Worm (Caenorhabditis elegans) whole organism, young adult: ENCODE measurements around the gene spon-1.

Source experiments
- B0019.2 ChIP-seq: fragments of 200-800 bp; sonication (Bioruptor generic); conservative IDR thresholded peaks from 2 replicates; pipeline ENCODE4 v1.3.6; 2022; ENCODE audit warnings: missing genetic modification reagents, missing genetic modification characterization, missing compliant biosample characterization
- F10E7.11 ChIP-seq: sonication (generic microtip); optimal IDR thresholded peaks from 2 replicates; lab custom pipeline; 2017; ENCODE audit warnings: mild to moderate bottlenecking, missing genetic modification characterization, moderate library complexity, missing compliant biosample characterization
- F33H1.4 ChIP-seq: fragments of 200-800 bp; sonication (Bioruptor generic); IDR thresholded peaks from 2 replicates; pipeline ENCODE4 v1.3.6; 2022; ENCODE audit warnings: missing genetic modification reagents, missing genetic modification characterization, missing compliant biosample characterization
- K12H6.12 ChIP-seq: fragments of 200-800 bp; sonication (Bioruptor generic); optimal IDR thresholded peaks from 2 replicates; lab custom pipeline; 2018; ENCODE audit warnings: mild to moderate bottlenecking, missing genetic modification characterization, missing compliant biosample characterization
- Y53G8AR.9 ChIP-seq: fragments of 200-800 bp; sonication (Bioruptor generic); conservative IDR thresholded peaks from 2 replicates; pipeline ENCODE4 v1.3.6; 2022; ENCODE audit warnings: missing genetic modification reagents, missing genetic modification characterization, missing compliant biosample characterization
- Y56A3A.18 ChIP-seq: fragments of 200-800 bp; sonication (Bioruptor generic); IDR thresholded peaks from 2 replicates; pipeline ENCODE4 v1.3.6; 2022; ENCODE audit warnings: missing genetic modification reagents, missing genetic modification characterization, missing compliant biosample characterization
- ZK185.1 ChIP-seq: sonication (generic microtip); optimal IDR thresholded peaks from 2 replicates; lab custom pipeline; 2016; ENCODE audit warnings: mild to moderate bottlenecking, missing genetic modification characterization, missing compliant biosample characterization; ENCODE audit not compliant: poor library complexity, severe bottlenecking
- attf-3 ChIP-seq: fragments of 200-800 bp; sonication (Bioruptor generic); conservative IDR thresholded peaks from 2 replicates; pipeline ENCODE4 v1.3.6; 2022; ENCODE audit warnings: missing genetic modification reagents, missing genetic modification characterization, missing compliant biosample characterization
- attf-5 ChIP-seq: fragments of 200-800 bp; sonication (Bioruptor generic); optimal IDR thresholded peaks from 2 replicates; lab custom pipeline; 2018; ENCODE audit warnings: mild to moderate bottlenecking, missing genetic modification characterization, missing compliant biosample characterization
- ccch-3 ChIP-seq: fragments of 200-800 bp; sonication (Bioruptor generic); optimal IDR thresholded peaks from 2 replicates; lab custom pipeline; 2018; ENCODE audit warnings: mild to moderate bottlenecking, missing genetic modification characterization, missing compliant biosample characterization
- cebp-1 ChIP-seq, 2 experiments: fragments of 200-800 bp in 1 of 2; sonication (Bioruptor generic) in 1 of 2; sonication (generic microtip) in 1 of 2; IDR thresholded peaks in 1 of 2; optimal IDR thresholded peaks in 1 of 2; 2 replicates each; pipeline versions ENCODE4 v1.3.6 to Lab custom; 2017 to 2022; ENCODE audit warnings: missing compliant biosample characterization in 2 of 2, missing genetic modification characterization in 2 of 2, mild to moderate bottlenecking in 1 of 2, missing genetic modification reagents in 1 of 2, moderate library complexity in 1 of 2
- ceh-100 ChIP-seq: fragments of 200-800 bp; sonication (Bioruptor generic); IDR thresholded peaks from 2 replicates; pipeline ENCODE4 v1.3.6; 2022; ENCODE audit warnings: missing genetic modification reagents, missing genetic modification characterization, missing compliant biosample characterization
- ceh-27 ChIP-seq: fragments of 200-800 bp; sonication (Bioruptor generic); optimal IDR thresholded peaks from 2 replicates; lab custom pipeline; 2018; ENCODE audit warnings: mild to moderate bottlenecking, missing genetic modification characterization, moderate library complexity, missing compliant biosample characterization
- ceh-40 ChIP-seq: fragments of 200-800 bp; sonication (Bioruptor generic); IDR thresholded peaks from 2 replicates; pipeline ENCODE4 v1.3.6; 2022; ENCODE audit warnings: missing genetic modification characterization, missing compliant biosample characterization
- chd-7 ChIP-seq: sonication (generic microtip); optimal IDR thresholded peaks from 2 replicates; lab custom pipeline; 2016; ENCODE audit warnings: mild to moderate bottlenecking, missing genetic modification characterization, moderate library complexity, missing compliant biosample characterization
- ets-4 ChIP-seq: fragments of 200-800 bp; sonication (Bioruptor generic); optimal IDR thresholded peaks from 2 replicates; lab custom pipeline; 2018; ENCODE audit warnings: mild to moderate bottlenecking, missing genetic modification characterization, missing compliant biosample characterization
- hlh-12 ChIP-seq: sonication (generic microtip); optimal IDR thresholded peaks from 2 replicates; lab custom pipeline; 2016; ENCODE audit warnings: missing genetic modification characterization, missing compliant biosample characterization
- hmg-20 ChIP-seq: fragments of 200-800 bp; sonication (Bioruptor generic); IDR thresholded peaks from 2 replicates; pipeline ENCODE4 v1.3.6; 2022; ENCODE audit warnings: missing genetic modification reagents, missing genetic modification characterization, missing compliant biosample characterization
- hrde-1 ChIP-seq: sonication (generic microtip); optimal IDR thresholded peaks from 2 replicates; lab custom pipeline; 2016; ENCODE audit warnings: missing genetic modification characterization, mild to moderate bottlenecking, missing compliant biosample characterization, moderate library complexity, missing genotype, missing genetic modification reagents, borderline replicate concordance
- let-607 ChIP-seq, 2 experiments: fragments of 200-800 bp in 1 of 2; sonication (Bioruptor generic) in 1 of 2; sonication (generic microtip) in 1 of 2; optimal IDR thresholded peaks; 2 replicates each; lab custom pipeline; 2016 to 2018; ENCODE audit warnings: mild to moderate bottlenecking in 2 of 2, missing compliant biosample characterization in 2 of 2, missing genetic modification characterization in 2 of 2, moderate library complexity in 2 of 2, missing genotype in 1 of 2
- lin-35 ChIP-seq, 3 experiments: fragments of 150-350 bp in 2 of 3; sonication (generic microtip) in 1 of 3; optimal IDR thresholded peaks; 2 replicates each; lab custom pipeline; 2014 to 2018; ENCODE audit warnings: missing biosample characterization in 3 of 3, missing genetic modification characterization in 3 of 3, missing genetic modification reagents in 3 of 3
- lin-54 ChIP-seq: fragments of 200-800 bp; sonication (Bioruptor generic); optimal IDR thresholded peaks from 2 replicates; lab custom pipeline; 2018; ENCODE audit warnings: mild to moderate bottlenecking, missing genetic modification characterization, missing compliant biosample characterization
- lsl-1 ChIP-seq: fragments of 200-800 bp; sonication (Bioruptor generic); optimal IDR thresholded peaks from 2 replicates; lab custom pipeline; 2018; ENCODE audit warnings: mild to moderate bottlenecking, missing genetic modification characterization, moderate library complexity, missing compliant biosample characterization
- madf-10 ChIP-seq: sonication (generic microtip); optimal IDR thresholded peaks from 2 replicates; lab custom pipeline; 2016; ENCODE audit warnings: mild to moderate bottlenecking, missing genetic modification characterization, missing compliant biosample characterization
- mcd-1 ChIP-seq: fragments of 200-800 bp; sonication (Bioruptor generic); IDR thresholded peaks from 2 replicates; pipeline ENCODE4 v1.3.6; 2022; ENCODE audit warnings: missing genetic modification reagents, missing genetic modification characterization, missing compliant biosample characterization
- mes-4 ChIP-seq: sonication (generic microtip); optimal IDR thresholded peaks from 2 replicates; lab custom pipeline; 2016; ENCODE audit warnings: missing genotype, missing genetic modification characterization, missing compliant biosample characterization
- mxl-1 ChIP-seq: sonication (generic microtip); optimal IDR thresholded peaks from 2 replicates; lab custom pipeline; 2016; ENCODE audit warnings: missing genetic modification characterization, missing compliant biosample characterization
- nhr-179 ChIP-seq: sonication (generic microtip); optimal IDR thresholded peaks from 2 replicates; lab custom pipeline; 2016; ENCODE audit warnings: mild to moderate bottlenecking, missing genetic modification characterization, missing compliant biosample characterization
- nhr-80 ChIP-seq: sonication (generic microtip); optimal IDR thresholded peaks from 2 replicates; lab custom pipeline; 2016; ENCODE audit warnings: missing genetic modification characterization, missing compliant biosample characterization
- nhr-90 ChIP-seq: sonication (generic microtip); optimal IDR thresholded peaks from 2 replicates; lab custom pipeline; 2016; ENCODE audit warnings: missing genotype, mild to moderate bottlenecking, missing genetic modification characterization, missing compliant biosample characterization
- sea-2 ChIP-seq: fragments of 200-800 bp; sonication (Bioruptor generic); IDR thresholded peaks from 2 replicates; pipeline ENCODE4 v1.3.6; 2022; ENCODE audit warnings: missing genetic modification characterization, missing compliant biosample characterization
- snpc-1.3 ChIP-seq: sonication (generic microtip); optimal IDR thresholded peaks from 2 replicates; lab custom pipeline; 2017; ENCODE audit warnings: missing genetic modification characterization, mild to moderate bottlenecking, missing compliant biosample characterization, antibody characterized with exemption, moderate library complexity, missing genotype, missing genetic modification reagents; ENCODE audit not compliant: insufficient read depth
- snpc-4 ChIP-seq, 5 experiments: fragments of 150-350 bp in 1 of 5; sonication (generic microtip) in 4 of 5; optimal IDR thresholded peaks; 2 replicates each; lab custom pipeline; 2014 to 2018; ENCODE audit warnings: missing genetic modification characterization in 5 of 5, missing biosample characterization in 3 of 5, antibody characterized with exemption in 2 of 5, mild to moderate bottlenecking in 2 of 5, missing compliant biosample characterization in 2 of 5, missing genotype in 2 of 5, moderate library complexity in 2 of 5, missing genetic modification reagents in 1 of 5
- tbp1 ChIP-seq: fragments of 200-800 bp; sonication (Bioruptor generic); optimal IDR thresholded peaks from 2 replicates; lab custom pipeline; 2018; ENCODE audit warnings: mild to moderate bottlenecking, missing genetic modification characterization, missing compliant biosample characterization
- ztf-18 ChIP-seq: sonication (generic microtip); optimal IDR thresholded peaks from 2 replicates; lab custom pipeline; 2016; ENCODE audit warnings: missing genotype, mild to moderate bottlenecking, missing genetic modification characterization, missing compliant biosample characterization

Gene spon-1

DNA sequence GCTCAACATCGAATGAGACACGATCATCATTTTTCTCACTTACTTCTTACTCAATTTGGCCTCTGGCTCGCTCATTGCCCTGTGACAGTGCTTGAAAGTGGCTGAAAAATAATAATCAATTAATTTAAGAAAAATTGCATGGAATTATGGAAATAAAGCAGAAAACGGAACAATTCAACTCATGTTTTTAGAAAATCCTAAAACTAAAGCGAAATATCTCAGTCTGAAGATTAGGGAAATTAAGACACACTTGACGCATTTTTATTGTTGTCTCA, 44.1 kb upstream of the spon-1 start, which contains the start of gene kars-1:
Gene kars-1, minus strand, starts transcription at position 101 of the 275 bp plus-strand sequence.
- TF ChIP-seq mxl-1 (no peak), nhr-179 (tag; lab: Kevin White, UChicago) (no peak), F10E7.11 (tag; lab: Kevin White, UChicago) (no peak), madf-10 (tag; lab: Kevin White, UChicago) (no peak), F33H1.4 (GFP tag; lab: Robert Waterston, UW) (no peak), Y56A3A.18 (GFP tag; lab: Robert Waterston, UW) (no peak), ceh-27 (GFP tag; lab: Kevin White, UChicago) (no peak), sea-2 (GFP tag; lab: Robert Waterston, UW) (no peak), ceh-40 (GFP tag; lab: Robert Waterston, UW) (no peak), B0019.2 (GFP tag; lab: Robert Waterston, UW) (no peak), mes-4 (no peak), ztf-18 (tag; lab: Kevin White, UChicago) (no peak), ccch-3 (GFP tag; lab: Kevin White, UChicago) (no peak)

DNA sequence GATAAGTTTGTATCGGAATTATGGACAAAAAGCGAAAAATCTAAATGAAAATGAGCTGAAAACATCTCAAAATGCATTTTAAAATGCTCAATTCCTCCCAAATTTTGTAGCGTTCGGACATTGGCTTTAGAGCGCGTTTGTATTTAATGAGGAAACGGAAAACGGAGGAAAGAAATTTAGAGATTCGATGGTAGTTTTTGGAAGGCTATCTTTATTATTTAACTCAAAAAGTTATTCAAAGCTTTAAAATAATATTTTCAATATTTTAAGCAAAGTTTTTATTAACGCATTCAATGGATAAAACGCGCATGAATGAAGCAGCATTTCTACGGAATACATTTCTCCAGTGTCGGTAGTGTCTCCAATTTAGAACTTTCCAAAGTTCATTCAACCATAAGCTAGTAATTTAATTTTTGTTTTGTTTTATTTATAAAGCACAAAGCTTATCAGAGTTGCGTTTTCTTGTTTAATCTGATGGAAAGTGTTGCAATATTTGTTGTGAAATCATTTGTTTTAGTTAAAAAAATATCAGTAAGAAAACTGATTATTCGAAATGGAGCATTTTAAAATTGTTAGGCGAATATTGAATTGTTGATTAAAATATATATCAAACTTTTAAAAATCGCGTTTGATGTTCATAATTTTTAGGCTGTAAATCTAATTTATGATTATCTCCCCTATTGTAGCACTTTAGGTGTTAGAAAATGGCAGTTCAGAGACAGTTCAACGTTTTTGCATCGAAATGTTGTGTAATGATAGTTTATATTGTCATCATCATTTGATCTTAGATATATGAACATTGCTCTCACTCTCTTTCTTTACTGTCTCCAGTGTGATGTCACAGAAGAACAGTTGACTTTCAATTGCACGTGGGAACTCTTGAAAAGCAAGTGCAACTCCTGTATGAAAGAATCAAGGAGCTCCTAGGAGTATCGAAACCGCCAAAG, 43.5 kb upstream of the spon-1 start:
- TF ChIP-seq Y53G8AR.9 (GFP tag; lab: Robert Waterston, UW) (0 out of 2 replicates have a peak, but pooled peaks have one; percentile 12), mcd-1 (GFP tag; lab: Robert Waterston, UW) (peak; percentile 69), cebp-1 (GFP tag; IDR thresholded peaks at IDR 0.05; lab: Robert Waterston, UW) (no peak), cebp-1 (tag; optimal IDR thresholded peaks at IDR 0.05; lab: Kevin White, UChicago) (peak; percentile 11), lin-54 (GFP tag; lab: Kevin White, UChicago) (peak; percentile 18), attf-3 (peak; percentile 46; the same call in 1 of the 2 replicates), hrde-1 (tag; lab: Kevin White, UChicago) (no peak), snpc-4 (GFP tag; optimal IDR thresholded peaks at IDR 0.05; lab: Kevin White, UChicago) (no peak), snpc-4 (tag; optimal IDR thresholded peaks at IDR 0.05; lab: Kevin White, UChicago) (peak in 1 of 4 experiments; percentile 5), hlh-12 (no peak), hmg-20 (no peak), ZK185.1 (tag; lab: Kevin White, UChicago) (peak; percentile 24), nhr-80 (tag; lab: Kevin White, UChicago) (peak; percentile 75), K12H6.12 (tag; lab: Kevin White, UChicago) (peak; percentile 56), lin-35 (GFP tag; optimal IDR thresholded peaks at IDR 0.05; lab: Kevin White, UChicago) (peak in 1 of 3 experiments; percentile 28), B0019.2 (GFP tag; lab: Robert Waterston, UW) (no peak), snpc-1.3 (tag; lab: Kevin White, UChicago) (peak; percentile 21), tbp1 (GFP tag; lab: Kevin White, UChicago) (peak; percentile 12), lsl-1 (peak; percentile 26), nhr-90 (no peak), ceh-27 (GFP tag; lab: Kevin White, UChicago) (peak; percentile 67), attf-5 (GFP tag; lab: Kevin White, UChicago) (peak; percentile 21), ets-4 (GFP tag; lab: Kevin White, UChicago) (no peak), chd-7 (tag; lab: Kevin White, UChicago) (peak; percentile 11), let-607 (tag; optimal IDR thresholded peaks at IDR 0.05; lab: Kevin White, UChicago) (peak in 1 of 2 experiments; percentile 40), ceh-100 (GFP tag; lab: Robert Waterston, UW) (peak; percentile 87)
